Fruit fly (Drosophila melanogaster) Kc167 (cell line): ENCODE results near the gene Rbbp5.

Source experiments
- Sin3A ChIP-seq: fragments of >200 bp; optimal IDR thresholded peaks from 2 replicates; lab custom pipeline; 2018; ENCODE audit warnings: missing external identifiers
- h ChIP-seq: fragments of >200 bp; optimal IDR thresholded peaks from 3 replicates; lab custom pipeline; 2018; ENCODE audit warnings: missing external identifiers

DNA sequence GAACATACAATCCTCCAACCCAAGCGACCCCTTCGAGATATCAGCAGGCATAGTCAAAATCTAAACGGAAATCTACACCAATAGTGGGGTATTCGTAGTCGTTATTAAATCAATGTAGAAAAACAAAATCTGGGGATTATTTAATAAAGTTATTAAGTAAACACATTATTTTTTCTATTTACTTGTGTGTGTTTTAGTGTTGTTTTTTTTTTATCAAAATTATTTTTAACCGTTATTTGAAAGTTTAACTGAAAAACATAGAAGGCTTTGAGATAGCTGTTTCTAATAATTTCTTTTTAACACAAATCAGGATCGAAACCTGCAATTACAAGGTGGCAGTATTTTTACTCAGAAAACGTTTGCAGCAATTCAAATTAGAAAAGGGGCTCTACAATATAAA is 38.4 kb downstream of the Rbbp5 start, which contains the start of gene polo:
- TF ChIP-seq h (lab: Kevin White, UChicago) = no peak
- TF ChIP-seq Sin3A (lab: Kevin White, UChicago) = no peak
